Fruit fly (Drosophila melanogaster) whole organism, prepupa: ENCODE measurements around the gene CG13243.

Experiments
- CG11294 ChIP-seq: fragments of 200-800 bp; sonication (Bioruptor generic); IDR thresholded peaks from 2 replicates; pipeline ENCODE4 v1.3.6; 2022; ENCODE audit warnings: missing biosample characterization, missing genetic modification characterization
- CG15336 ChIP-seq: fragments of 200-800 bp; sonication (Bioruptor generic); IDR thresholded peaks from 2 replicates; pipeline ENCODE4 v1.3.6; 2022; ENCODE audit warnings: missing biosample characterization, missing genetic modification characterization
- CG1621 ChIP-seq: fragments of 200-800 bp; sonication (Bioruptor generic); optimal IDR thresholded peaks from 3 replicates; lab custom pipeline; 2018; ENCODE audit warnings: missing biosample characterization, mild to moderate bottlenecking, missing genetic modification characterization
- CG16779 ChIP-seq: fragments of 200-800 bp; sonication (Bioruptor generic); optimal IDR thresholded peaks from 3 replicates; lab custom pipeline; 2017; ENCODE audit warnings: missing biosample characterization, mild to moderate bottlenecking, missing genetic modification characterization
- CG3919 ChIP-seq: fragments of 200-800 bp; sonication (Bioruptor generic); optimal IDR thresholded peaks from 3 replicates; lab custom pipeline; 2016; ENCODE audit warnings: missing biosample characterization, missing genetic modification characterization
- CG4318 ChIP-seq: fragments of 200-800 bp; sonication (Bioruptor generic); optimal IDR thresholded peaks from 3 replicates; lab custom pipeline; 2017; ENCODE audit warnings: missing biosample characterization, mild to moderate bottlenecking, missing genetic modification characterization
- CG6276 ChIP-seq: fragments of 200-800 bp; sonication (Bioruptor generic); optimal IDR thresholded peaks from 2 replicates; lab custom pipeline; 2017; ENCODE audit warnings: missing biosample characterization, mild to moderate bottlenecking, missing genetic modification characterization
- CG6808 ChIP-seq: fragments of 200-800 bp; sonication (Bioruptor generic); optimal IDR thresholded peaks from 3 replicates; lab custom pipeline; 2017; ENCODE audit warnings: missing biosample characterization, missing genetic modification characterization, mild to moderate bottlenecking, moderate library complexity, missing genetic modification reagents
- CG6854 ChIP-seq: fragments of 200-800 bp; sonication (Bioruptor generic); optimal IDR thresholded peaks from 2 replicates; lab custom pipeline; 2017; ENCODE audit warnings: missing biosample characterization, mild to moderate bottlenecking, missing genetic modification characterization
- CG7368 ChIP-seq: fragments of 200-800 bp; sonication (Bioruptor generic); optimal IDR thresholded peaks from 3 replicates; lab custom pipeline; 2016; ENCODE audit warnings: missing biosample characterization, missing genetic modification characterization
- CG8319 ChIP-seq: fragments of 200-800 bp; sonication (Bioruptor generic); optimal IDR thresholded peaks from 3 replicates; lab custom pipeline; 2016; ENCODE audit warnings: missing biosample characterization, missing genetic modification characterization
- Eip75B ChIP-seq: fragments of 200-800 bp; sonication (Bioruptor generic); optimal IDR thresholded peaks from 3 replicates; lab custom pipeline; 2016; ENCODE audit warnings: missing biosample characterization, missing genetic modification characterization
- Eip78C ChIP-seq: fragments of 200-800 bp; sonication (Bioruptor generic); peaks from one replicate; lab custom pipeline; 2016; ENCODE audit warnings: missing biosample characterization, missing genetic modification characterization
- Ets21C ChIP-seq: fragments of 200-800 bp; sonication (Bioruptor generic); optimal IDR thresholded peaks from 3 replicates; lab custom pipeline; 2016; ENCODE audit warnings: missing biosample characterization, missing genetic modification characterization
- Lpt ChIP-seq: fragments of 200-800 bp; sonication (Bioruptor generic); optimal IDR thresholded peaks from 3 replicates; lab custom pipeline; 2016; ENCODE audit warnings: missing biosample characterization, missing genetic modification characterization
- Sox15 ChIP-seq: fragments of 200-800 bp; sonication (Bioruptor generic); optimal IDR thresholded peaks from 3 replicates; lab custom pipeline; 2016; ENCODE audit warnings: missing biosample characterization, missing genetic modification characterization
- acj6 ChIP-seq: fragments of 200-800 bp; sonication (Bioruptor generic); optimal IDR thresholded peaks from 3 replicates; lab custom pipeline; 2016; ENCODE audit warnings: missing biosample characterization, missing genetic modification characterization
- dsx ChIP-seq: fragments of 200-800 bp; optimal IDR thresholded peaks from 3 replicates; lab custom pipeline; 2019; ENCODE audit warnings: missing biosample characterization, mild to moderate bottlenecking, missing genetic modification characterization, moderate library complexity; ENCODE audit not compliant: poor library complexity, severe bottlenecking
- fd85E ChIP-seq: fragments of 200-800 bp; sonication (Bioruptor generic); optimal IDR thresholded peaks from 3 replicates; lab custom pipeline; 2016; ENCODE audit warnings: missing biosample characterization, missing genetic modification characterization
- fkh ChIP-seq: fragments of 200-800 bp; sonication (Bioruptor generic); optimal IDR thresholded peaks from 3 replicates; lab custom pipeline; 2017; ENCODE audit warnings: missing biosample characterization, mild to moderate bottlenecking, missing genetic modification characterization, moderate library complexity
- ss ChIP-seq, 2 experiments: fragments of 200-800 bp; sonication (Bioruptor generic); optimal IDR thresholded peaks; 2 replicates in 1 of 2; 3 replicates in 1 of 2; lab custom pipeline; 2017 to 2018; ENCODE audit warnings: mild to moderate bottlenecking in 2 of 2, missing biosample characterization in 2 of 2, missing genetic modification characterization in 2 of 2, moderate library complexity in 1 of 2
- svp ChIP-seq: fragments of 200-800 bp; sonication (Bioruptor generic); peaks from one replicate; lab custom pipeline; 2016; ENCODE audit warnings: missing biosample characterization, missing genetic modification characterization

Gene CG13243

dm6 chr2L:15895154-15895553 lies 42.8 kb downstream of the CG13243 start, which contains the start of gene CG31735:
Gene CG31735 (plus strand): TSS chr2L:15895454.
- no peak for TF ChIP-seq CG1621 (tag; lab: Kevin White, UChicago)
- no peak for TF ChIP-seq CG6854 (GFP tag; lab: Kevin White, UChicago)
- no peak for TF ChIP-seq svp
- no peak for TF ChIP-seq dsx (GFP tag; lab: Kevin White, UChicago)
- no peak for TF ChIP-seq Eip75B (GFP tag; lab: Kevin White, UChicago)
- no peak for TF ChIP-seq fkh
- TF ChIP-seq CG16779: no peak

dm6 chr2L:15900424-15900823 lies 48.0 kb downstream of the CG13243 start, which contains the start of gene CG31823:
Gene CG31823 (minus strand): TSS chr2L:15900524.
- TF ChIP-seq Ets21C (GFP tag; lab: Kevin White, UChicago): no peak
- TF ChIP-seq Sox15 (GFP tag; lab: Kevin White, UChicago): no peak
- TF ChIP-seq ss (GFP tag; optimal IDR thresholded peaks at IDR 0.05; lab: Kevin White, UChicago): no peak
- TF ChIP-seq fd85E: no peak
- TF ChIP-seq CG3919 (GFP tag; lab: Kevin White, UChicago): no peak
- TF ChIP-seq CG4318 (GFP tag; lab: Kevin White, UChicago): no peak
- TF ChIP-seq Eip75B (GFP tag; lab: Kevin White, UChicago): no peak
- TF ChIP-seq Lpt: no peak

DNA sequence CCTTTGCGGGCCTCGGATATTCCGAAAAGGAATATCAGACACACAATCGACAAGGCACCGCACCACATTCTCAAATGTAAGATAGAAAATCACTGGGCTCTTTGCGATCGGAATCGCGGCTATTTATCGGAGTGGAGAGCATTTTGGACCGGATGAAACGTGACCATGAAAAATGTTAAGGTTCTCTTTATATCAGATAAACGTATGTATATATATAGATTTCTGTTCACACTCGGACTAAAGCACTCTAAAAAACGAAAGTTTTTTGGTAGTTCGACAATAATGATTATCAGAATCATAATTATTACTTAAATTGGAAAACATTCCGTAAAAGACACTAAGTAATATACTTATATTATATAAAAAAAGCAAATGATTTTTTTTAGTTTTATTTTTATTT lies 49.9 kb downstream of the CG13243 start, which contains the start of gene CG31821:
Gene CG31821 (minus strand): TSS at position 101 of the 400 bp plus-strand sequence.
- TF ChIP-seq CG15336 (GFP tag; lab: Robert Waterston, UW): no peak
- no peak for TF ChIP-seq CG6808
- no peak for TF ChIP-seq CG6276 (GFP tag; lab: Kevin White, UChicago)
- TF ChIP-seq Eip75B (GFP tag; lab: Kevin White, UChicago): no peak
- TF ChIP-seq CG8319: no peak
- no peak for TF ChIP-seq CG11294
- no peak for TF ChIP-seq Eip78C
- no peak for TF ChIP-seq acj6 (GFP tag; lab: Kevin White, UChicago)
- no peak for TF ChIP-seq CG7368 (GFP tag; lab: Kevin White, UChicago)
